Worm (Caenorhabditis elegans) whole organism, late embryonic: Measurements from ENCODE around the gene F53B1.3.

Experiments
- C38D4.7 ChIP-seq: fragments of 200-800 bp; sonication (Bioruptor generic); optimal IDR thresholded peaks from 2 replicates; lab custom pipeline; 2018; ENCODE audit warnings: mild to moderate bottlenecking, missing genetic modification characterization, moderate library complexity, missing compliant biosample characterization
- F13H6.1 ChIP-seq: sonication (generic microtip); optimal IDR thresholded peaks from 2 replicates; lab custom pipeline; 2016; ENCODE audit warnings: missing genetic modification characterization, missing compliant biosample characterization
- K02D7.2 ChIP-seq: sonication (generic microtip); optimal IDR thresholded peaks from 2 replicates; lab custom pipeline; 2017; ENCODE audit warnings: mild to moderate bottlenecking, missing genetic modification characterization, missing compliant biosample characterization
- K09A11.1 ChIP-seq: sonication (generic microtip); optimal IDR thresholded peaks from 2 replicates; lab custom pipeline; 2017; ENCODE audit warnings: antibody characterized with exemption, mild to moderate bottlenecking, missing genetic modification characterization, missing compliant biosample characterization; ENCODE audit not compliant: insufficient read depth
- Y22D7AL.16 ChIP-seq: sonication (generic microtip); optimal IDR thresholded peaks from 2 replicates; lab custom pipeline; 2016; ENCODE audit warnings: missing genetic modification characterization, missing compliant biosample characterization
- ahr-1 ChIP-seq: sonication (generic microtip); optimal IDR thresholded peaks from 2 replicates; lab custom pipeline; 2016; ENCODE audit warnings: missing genetic modification characterization, missing compliant biosample characterization
- ceh-18 ChIP-seq: sonication (generic microtip); optimal IDR thresholded peaks from 2 replicates; lab custom pipeline; 2016; ENCODE audit warnings: missing genetic modification characterization, missing compliant biosample characterization
- ceh-19 ChIP-seq: fragments of 200-800 bp; sonication (Bioruptor generic); optimal IDR thresholded peaks from 2 replicates; lab custom pipeline; 2018; ENCODE audit warnings: mild to moderate bottlenecking, missing genetic modification characterization, missing compliant biosample characterization
- ceh-22 ChIP-seq: sonication (generic microtip); optimal IDR thresholded peaks from 2 replicates; lab custom pipeline; 2017; ENCODE audit warnings: missing biosample characterization, missing genetic modification characterization
- ceh-24 ChIP-seq: sonication (generic microtip); optimal IDR thresholded peaks from 2 replicates; lab custom pipeline; 2016; ENCODE audit warnings: mild to moderate bottlenecking, missing genetic modification characterization, missing compliant biosample characterization
- ceh-31 ChIP-seq: sonication (generic microtip); optimal IDR thresholded peaks from 2 replicates; lab custom pipeline; 2016; ENCODE audit warnings: missing genetic modification characterization, missing compliant biosample characterization
- ceh-34 ChIP-seq: sonication (generic microtip); optimal IDR thresholded peaks from 2 replicates; lab custom pipeline; 2016; ENCODE audit warnings: mild to moderate bottlenecking, missing genetic modification characterization, missing compliant biosample characterization
- ceh-45 ChIP-seq: fragments of 200-800 bp; sonication (Bioruptor generic); IDR thresholded peaks from 2 replicates; pipeline ENCODE4 v1.3.6; 2022; ENCODE audit warnings: missing genetic modification reagents, missing genetic modification characterization, missing compliant biosample characterization
- ceh-48 ChIP-seq: sonication (generic microtip); optimal IDR thresholded peaks from 2 replicates; lab custom pipeline; 2016; ENCODE audit warnings: missing genetic modification characterization, inconsistent platforms, missing compliant biosample characterization
- ceh-6 ChIP-seq: fragments of 200-800 bp; sonication (Bioruptor generic); optimal IDR thresholded peaks from 2 replicates; lab custom pipeline; 2018; ENCODE audit warnings: mild to moderate bottlenecking, missing genetic modification characterization, missing compliant biosample characterization
- ceh-9 ChIP-seq: sonication (generic microtip); optimal IDR thresholded peaks from 2 replicates; lab custom pipeline; 2016; ENCODE audit warnings: mild to moderate bottlenecking, missing genetic modification characterization, inconsistent platforms, missing compliant biosample characterization
- dve-1 ChIP-seq: sonication (generic microtip); optimal IDR thresholded peaks from 2 replicates; lab custom pipeline; 2017; ENCODE audit warnings: antibody characterized with exemption, mild to moderate bottlenecking, missing genetic modification characterization, missing compliant biosample characterization
- elt-2 ChIP-seq: sonication (generic microtip); optimal IDR thresholded peaks from 2 replicates; lab custom pipeline; 2016; ENCODE audit warnings: missing genetic modification reagents, missing genetic modification characterization, missing compliant biosample characterization
- elt-4 ChIP-seq: sonication (generic microtip); optimal IDR thresholded peaks from 2 replicates; lab custom pipeline; 2016; ENCODE audit warnings: missing genetic modification characterization, missing compliant biosample characterization
- ets-4 ChIP-seq: sonication (generic microtip); optimal IDR thresholded peaks from 2 replicates; lab custom pipeline; 2016; ENCODE audit warnings: missing genetic modification characterization, missing compliant biosample characterization
- fkh-6 ChIP-seq: sonication (generic microtip); optimal IDR thresholded peaks from 2 replicates; lab custom pipeline; 2016; ENCODE audit warnings: missing genetic modification characterization, missing compliant biosample characterization
- gmeb-2 ChIP-seq: sonication (generic microtip); optimal IDR thresholded peaks from 2 replicates; lab custom pipeline; 2016; ENCODE audit warnings: missing genetic modification characterization, inconsistent platforms, missing compliant biosample characterization
- hlh-15 ChIP-seq: sonication (generic microtip); optimal IDR thresholded peaks from 2 replicates; lab custom pipeline; 2016; ENCODE audit warnings: missing genetic modification characterization, missing compliant biosample characterization
- hlh-30 ChIP-seq: sonication (generic microtip); optimal IDR thresholded peaks from 2 replicates; lab custom pipeline; 2017; ENCODE audit warnings: antibody characterized with exemption, missing genetic modification characterization, missing compliant biosample characterization; ENCODE audit not compliant: insufficient read depth
- hlh-6 ChIP-seq: sonication (generic microtip); optimal IDR thresholded peaks from 2 replicates; lab custom pipeline; 2016; ENCODE audit warnings: missing genotype, missing genetic modification characterization, missing compliant biosample characterization
- mec-3 ChIP-seq: sonication (generic microtip); optimal IDR thresholded peaks from 2 replicates; lab custom pipeline; 2016; ENCODE audit warnings: borderline replicate concordance, missing genetic modification characterization, missing compliant biosample characterization
- nfya-1 ChIP-seq: sonication (generic microtip); optimal IDR thresholded peaks from 2 replicates; lab custom pipeline; 2017; ENCODE audit warnings: missing genetic modification characterization, mild to moderate bottlenecking, missing compliant biosample characterization, antibody characterized with exemption, moderate library complexity
- odd-2 ChIP-seq: sonication (generic microtip); optimal IDR thresholded peaks from 2 replicates; lab custom pipeline; 2017; ENCODE audit warnings: antibody characterized with exemption, mild to moderate bottlenecking, missing genetic modification characterization, missing compliant biosample characterization
- pag-3 ChIP-seq: sonication (generic microtip); optimal IDR thresholded peaks from 2 replicates; lab custom pipeline; 2016; ENCODE audit warnings: missing compliant biosample characterization, missing genetic modification characterization, borderline replicate concordance
- pat-9 ChIP-seq: fragments of 200-800 bp; sonication (Bioruptor generic); optimal IDR thresholded peaks from 2 replicates; lab custom pipeline; 2018; ENCODE audit warnings: mild to moderate bottlenecking, missing genetic modification characterization, moderate library complexity, missing compliant biosample characterization
- pax-1 ChIP-seq: fragments of 150-350 bp; optimal IDR thresholded peaks from 2 replicates; lab custom pipeline; 2014; ENCODE audit warnings: missing biosample characterization, missing genetic modification characterization
- pha-2 ChIP-seq: sonication (generic microtip); optimal IDR thresholded peaks from 2 replicates; lab custom pipeline; 2017; ENCODE audit warnings: mild to moderate bottlenecking, missing genetic modification characterization, missing compliant biosample characterization
- pros-1 ChIP-seq: fragments of 150-350 bp; optimal IDR thresholded peaks from 2 replicates; lab custom pipeline; 2014; ENCODE audit warnings: missing biosample characterization, missing genetic modification reagents, missing genetic modification characterization
- rnt-1 ChIP-seq: sonication (generic microtip); optimal IDR thresholded peaks from 2 replicates; lab custom pipeline; 2016; ENCODE audit warnings: missing genetic modification characterization, missing compliant biosample characterization
- sdc-2 ChIP-seq: sonication (generic microtip); optimal IDR thresholded peaks from 2 replicates; lab custom pipeline; 2016; ENCODE audit warnings: missing genotype, missing genetic modification characterization, missing compliant biosample characterization
- sox-2 ChIP-seq: fragments of 200-800 bp; sonication (Bioruptor generic); IDR thresholded peaks from 2 replicates; pipeline ENCODE4 v1.3.6; 2022; ENCODE audit warnings: missing genetic modification reagents, missing genetic modification characterization, missing compliant biosample characterization
- syd-9 ChIP-seq: sonication (generic microtip); optimal IDR thresholded peaks from 2 replicates; lab custom pipeline; 2016; ENCODE audit warnings: mild to moderate bottlenecking, missing genetic modification characterization, moderate library complexity, missing compliant biosample characterization
- tbx-2 ChIP-seq: sonication (generic microtip); optimal IDR thresholded peaks from 2 replicates; lab custom pipeline; 2016; ENCODE audit warnings: missing genetic modification characterization, missing compliant biosample characterization
- unc-42 ChIP-seq: sonication (generic microtip); optimal IDR thresholded peaks from 2 replicates; lab custom pipeline; 2016; ENCODE audit warnings: missing genotype, missing genetic modification characterization, missing compliant biosample characterization
- unc-55 ChIP-seq: sonication (generic microtip); optimal IDR thresholded peaks from 2 replicates; lab custom pipeline; 2017; ENCODE audit warnings: missing biosample characterization, missing genetic modification reagents, missing genetic modification characterization
- zip-5 ChIP-seq: sonication (generic microtip); optimal IDR thresholded peaks from 2 replicates; lab custom pipeline; 2016; ENCODE audit warnings: missing genetic modification characterization, missing compliant biosample characterization
- ztf-16 ChIP-seq: sonication (generic microtip); optimal IDR thresholded peaks from 2 replicates; lab custom pipeline; 2017; ENCODE audit warnings: missing genetic modification characterization, missing compliant biosample characterization

The F53B1.3 gene

DNA sequence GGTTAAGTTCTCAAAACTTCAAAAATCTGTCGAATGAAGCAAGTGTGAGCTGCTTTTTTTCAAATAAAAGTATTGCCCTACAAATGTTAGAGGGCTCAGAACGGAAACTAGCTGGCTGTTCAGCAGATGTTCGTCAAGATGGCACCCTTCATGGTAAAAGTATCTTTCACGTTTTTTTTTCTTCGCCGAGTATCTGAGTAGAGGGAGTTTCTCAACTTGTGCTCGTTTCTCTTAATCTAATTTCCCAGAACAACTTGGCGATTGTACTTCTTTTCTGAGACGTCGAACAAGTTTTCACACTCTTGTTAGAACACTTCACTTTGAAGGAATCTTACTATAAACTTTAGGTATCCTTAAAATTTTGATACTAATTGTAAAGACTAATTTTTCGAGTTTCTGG is 17.7 kb upstream of the F53B1.3 start:
- TF ChIP-seq unc-42 (tag; lab: Kevin White, UChicago), result peak; percentile 24
- TF ChIP-seq ceh-19 (GFP tag; lab: Kevin White, UChicago), result no peak

DNA sequence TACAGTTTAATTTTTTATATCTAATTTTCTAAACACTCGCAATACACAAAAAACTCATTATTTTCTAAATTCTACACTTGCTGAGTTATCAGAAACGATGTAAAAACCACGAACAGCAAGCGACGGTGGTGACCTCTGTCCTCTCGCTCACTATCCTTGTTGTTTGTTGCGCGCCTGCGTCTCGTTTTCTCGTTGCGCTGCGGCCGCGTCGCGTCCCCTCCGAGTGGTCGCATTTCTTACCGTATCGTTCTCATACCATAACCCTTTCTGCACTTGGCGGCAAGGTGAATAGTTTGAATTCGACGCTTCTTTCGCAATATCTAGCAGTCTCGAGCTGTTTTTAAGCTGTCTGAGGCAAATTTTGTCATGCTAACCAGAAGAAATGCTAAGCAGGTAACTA is 16.0 kb upstream of the F53B1.3 start, which contains the start of gene lsy-2:
Gene lsy-2, plus strand, starts transcription at position 271 of the 400 bp plus-strand sequence.
- peak; percentile 8 for TF ChIP-seq unc-55 (GFP tag; lab: Kevin White, UChicago)
- no peak for TF ChIP-seq pros-1
- peak; percentile 46 for TF ChIP-seq sdc-2 (tag; lab: Kevin White, UChicago)
- TF ChIP-seq hlh-6 (tag; lab: Kevin White, UChicago), result no peak
- TF ChIP-seq sox-2 (GFP tag; lab: Robert Waterston, UW), result no peak
- no peak for TF ChIP-seq ets-4 (tag; lab: Kevin White, UChicago)
- no peak for TF ChIP-seq pag-3 (tag; lab: Kevin White, UChicago)
- TF ChIP-seq syd-9 (tag; lab: Kevin White, UChicago), result no peak
- TF ChIP-seq C38D4.7 (GFP tag; lab: Kevin White, UChicago), result no peak
- no peak for TF ChIP-seq mec-3
- TF ChIP-seq F13H6.1 (tag; lab: Kevin White, UChicago), result no peak
- TF ChIP-seq ceh-9 (tag; lab: Kevin White, UChicago), result no peak
- no peak for TF ChIP-seq ceh-48 (tag; lab: Kevin White, UChicago)
- no peak for TF ChIP-seq odd-2
- TF ChIP-seq elt-4, result no peak
- TF ChIP-seq ceh-24 (tag; lab: Kevin White, UChicago), result no peak
- TF ChIP-seq ceh-22 (tag; lab: Kevin White, UChicago), result no peak
- TF ChIP-seq K02D7.2 (tag; lab: Kevin White, UChicago), result no peak
- no peak for TF ChIP-seq ahr-1 (tag; lab: Kevin White, UChicago)
- peak; percentile 3 for TF ChIP-seq tbx-2 (tag; lab: Kevin White, UChicago)
- no peak for TF ChIP-seq ceh-31 (tag; lab: Kevin White, UChicago)
- no peak for TF ChIP-seq dve-1
- TF ChIP-seq ceh-18 (tag; lab: Kevin White, UChicago), result peak; percentile 16
- no peak for TF ChIP-seq zip-5 (tag; lab: Kevin White, UChicago)
- peak; percentile 51 for TF ChIP-seq elt-2 (tag; lab: Kevin White, UChicago)
- no peak for TF ChIP-seq pat-9 (tag; lab: Kevin White, UChicago)
- no peak for TF ChIP-seq gmeb-2 (tag; lab: Kevin White, UChicago)
- no peak for TF ChIP-seq fkh-6 (tag; lab: Kevin White, UChicago)
- no peak for TF ChIP-seq ceh-45
- peak; percentile 87 for TF ChIP-seq nfya-1 (tag; lab: Kevin White, UChicago)
- no peak for TF ChIP-seq pha-2 (tag; lab: Kevin White, UChicago)
- peak; percentile 41 for TF ChIP-seq ceh-34
- peak; percentile 26 for TF ChIP-seq rnt-1 (tag; lab: Kevin White, UChicago)
- no peak for TF ChIP-seq ztf-16 (tag; lab: Kevin White, UChicago)
- TF ChIP-seq Y22D7AL.16 (tag; lab: Kevin White, UChicago), result no peak
- TF ChIP-seq ceh-6 (GFP tag; lab: Kevin White, UChicago), result no peak
- TF ChIP-seq unc-42 (tag; lab: Kevin White, UChicago), result no peak
- TF ChIP-seq pax-1, result peak; percentile 37
- no peak for TF ChIP-seq hlh-30 (tag; lab: Kevin White, UChicago)
- no peak for TF ChIP-seq K09A11.1 (tag; lab: Kevin White, UChicago)
- TF ChIP-seq hlh-15 (tag; lab: Kevin White, UChicago), result no peak
- no peak for TF ChIP-seq ceh-19 (GFP tag; lab: Kevin White, UChicago)
